Fruit fly (Drosophila melanogaster) S2 (cell line): Measurements from ENCODE around the gene CG11791.

Experiments used
- CG8478 ChIP-seq: fragments of >200 bp; optimal IDR thresholded peaks from 2 replicates; lab custom pipeline; 2018
- CTCF ChIP-seq, 2 experiments: fragments of >200 bp; optimal IDR thresholded peaks; 2 replicates each; lab custom pipeline; 2018

DNA sequence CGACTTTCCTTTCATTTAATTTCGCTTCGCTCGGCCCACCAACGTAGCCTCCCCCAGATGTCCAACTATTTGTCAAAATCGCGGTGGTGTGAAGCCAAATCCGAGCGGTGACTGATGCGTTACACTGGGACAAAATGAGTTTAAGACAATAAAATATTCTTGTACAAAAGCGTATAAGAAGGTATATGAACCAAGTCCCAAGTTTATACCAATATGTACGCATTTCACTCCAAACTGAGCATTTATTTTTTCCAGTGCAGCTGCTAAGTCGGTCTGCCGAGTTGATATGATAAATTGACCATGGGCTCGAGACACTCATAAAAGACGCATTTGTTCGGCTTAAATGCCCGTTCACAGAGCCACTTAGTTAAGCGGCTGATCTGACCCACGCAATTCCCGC, 44.7 kb upstream of the CG11791 start:
- TF ChIP-seq CG8478 (no peak), CTCF (optimal IDR thresholded peaks at IDR 0.05; lab: Kevin White, UChicago) (no peak)
